Fruit fly (Drosophila melanogaster): Measurements from ENCODE around the gene Nagk.

The Nagk gene

DNA sequence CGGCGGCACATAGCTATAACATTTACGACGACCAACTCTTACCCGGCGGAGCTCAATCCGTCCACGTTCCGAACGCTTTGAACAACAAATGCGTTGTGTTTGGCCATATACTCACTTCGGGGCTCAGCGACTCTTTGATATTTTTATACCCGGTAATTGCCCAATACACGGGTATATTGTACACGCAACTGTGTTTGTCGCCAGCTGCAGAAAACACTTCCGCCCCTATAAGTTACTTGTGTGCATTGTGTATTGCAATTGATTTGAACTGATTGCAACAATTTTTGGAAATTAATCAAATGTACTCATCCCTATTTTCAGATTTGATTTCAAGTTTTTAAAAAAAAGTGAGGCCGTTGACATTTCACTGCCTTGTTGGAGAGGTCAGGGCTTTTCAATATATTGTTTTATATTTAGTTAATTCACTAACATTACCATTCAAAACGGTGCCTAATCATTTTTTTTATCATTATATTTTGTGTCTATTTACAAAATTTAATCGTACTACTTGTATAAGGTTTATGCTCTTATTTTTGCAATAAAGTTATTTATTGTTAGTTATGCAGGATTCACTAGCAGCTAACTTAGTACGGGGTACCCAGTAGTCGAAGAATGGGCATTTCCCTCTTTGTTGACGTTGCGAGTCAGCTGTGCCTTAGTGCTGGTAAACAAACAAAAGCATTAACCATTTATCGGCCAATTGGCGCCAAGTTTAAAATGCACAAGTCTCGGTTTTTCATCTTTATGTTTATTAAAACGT, at the start of gene Nagk:
Gene Nagk (minus strand): TSS at position 331 of the 760 bp plus-strand sequence.
- TF ChIP-seq noc (tag; optimal IDR thresholded peaks at IDR 0.05) = peak; percentile 75

DNA sequence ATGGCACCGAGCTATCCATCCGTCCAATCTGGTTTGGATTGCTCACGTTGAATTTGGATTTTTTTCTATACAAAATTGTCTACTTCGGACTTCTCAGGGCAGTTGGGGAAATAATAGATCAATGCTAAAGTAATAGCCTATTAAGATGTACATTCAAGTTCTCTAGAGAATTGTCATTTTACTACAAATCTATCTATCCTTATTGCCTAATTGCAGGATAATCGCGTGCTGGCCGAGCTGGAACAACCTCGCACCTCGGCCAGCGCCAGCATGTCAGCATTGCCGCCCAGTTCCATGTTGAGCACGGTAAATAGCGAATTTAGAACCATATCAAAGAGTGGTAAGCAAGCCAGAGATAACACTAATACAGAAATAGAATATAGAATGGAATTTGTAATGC, 39.8 kb upstream of the Nagk start, which contains the start of gene h-cup:
Gene h-cup (minus strand): TSS at position 101 of the 400 bp plus-strand sequence.
- no peak for TF ChIP-seq noc (tag; optimal IDR thresholded peaks at IDR 0.05)

DNA sequence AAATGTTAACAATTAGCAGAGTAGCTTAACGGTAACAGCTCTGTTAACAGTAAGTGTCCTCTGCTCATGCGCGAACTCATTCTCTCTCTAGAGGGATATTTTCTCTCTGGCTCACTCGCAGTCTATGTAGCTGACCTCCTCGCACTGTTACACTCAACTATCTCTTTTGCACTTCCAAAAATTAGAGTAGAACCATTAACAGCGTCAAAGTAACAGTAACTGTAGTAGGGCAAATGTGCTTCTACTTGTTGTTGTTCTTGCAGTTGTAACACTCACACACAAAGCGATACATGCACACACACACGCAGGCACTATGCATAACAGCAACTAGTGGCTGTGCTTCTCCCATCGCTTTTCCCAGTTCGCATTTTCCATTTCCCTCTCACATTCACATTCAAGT, 36.0 kb upstream of the Nagk start:
- TF ChIP-seq noc (tag; optimal IDR thresholded peaks at IDR 0.05) = no peak

DNA sequence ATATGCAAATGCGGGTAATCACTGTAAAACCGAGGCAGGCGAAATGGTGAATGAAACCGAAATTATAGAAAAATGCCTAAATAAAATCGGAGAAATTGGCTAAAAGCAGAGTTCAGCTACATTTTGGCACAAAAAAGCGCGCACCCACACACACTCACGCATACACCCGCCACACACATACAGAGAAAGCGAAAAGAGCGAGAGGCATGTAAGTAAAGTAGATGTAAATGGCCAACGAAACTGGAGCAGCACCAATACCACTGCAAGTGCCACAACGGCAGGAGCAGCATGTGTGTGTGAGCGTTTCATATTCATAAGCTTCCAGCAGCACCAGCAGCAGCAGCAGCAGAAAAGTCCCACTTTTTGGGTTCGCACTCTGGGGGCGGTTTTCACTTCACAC, 32.4 kb upstream of the Nagk start:
- TF ChIP-seq noc (tag; optimal IDR thresholded peaks at IDR 0.05) = no peak

DNA sequence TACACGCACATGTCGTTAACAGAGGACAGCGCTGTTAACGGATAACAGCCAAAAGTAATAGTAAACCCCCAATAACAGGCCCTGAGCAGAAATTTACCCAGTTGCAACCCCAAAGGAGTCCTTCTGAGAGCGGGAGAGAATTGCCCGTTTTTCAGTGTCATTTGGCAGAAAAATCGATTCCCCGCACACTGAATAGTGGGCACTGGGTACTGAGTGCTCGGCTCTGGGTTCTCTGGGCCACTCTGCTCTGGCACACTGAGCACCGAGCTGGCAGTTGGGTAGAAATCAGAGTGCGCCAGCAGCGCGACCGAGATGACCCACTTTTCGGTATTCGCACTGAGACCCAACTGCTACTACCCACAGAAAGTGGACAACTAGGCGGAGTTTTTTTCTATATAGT, 31.3 kb upstream of the Nagk start, which contains the start of gene Rbp:
Gene Rbp (plus strand): TSS at position 239 of the 400 bp plus-strand sequence.
- TF ChIP-seq noc (tag; optimal IDR thresholded peaks at IDR 0.05) = no peak

DNA sequence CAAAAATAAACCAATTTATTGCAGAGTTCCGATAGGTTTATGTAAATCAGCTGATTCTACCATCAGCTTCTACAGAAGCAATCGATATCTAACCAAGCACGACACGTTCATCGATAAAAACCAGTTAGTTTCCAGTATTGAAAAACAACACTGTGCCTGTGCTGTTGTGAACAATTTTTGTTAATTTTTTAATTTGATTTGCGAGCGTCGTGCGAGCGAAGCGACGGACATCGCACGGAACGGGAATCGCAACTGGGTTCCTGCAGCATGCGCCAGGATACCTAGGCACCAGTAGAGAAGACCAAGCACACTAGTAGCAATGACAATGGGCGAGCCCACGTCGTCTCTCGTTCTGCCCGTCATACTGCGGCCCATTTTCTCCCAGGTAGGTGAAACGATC, 28.8 kb upstream of the Nagk start, which contains the start of the genes Ccm3 and CG6136:
Gene Ccm3 (plus strand): TSS at position 125 of the 400 bp plus-strand sequence.
Gene CG6136 (minus strand): TSS at position 380 of the 400 bp plus-strand sequence.
- TF ChIP-seq noc (tag; optimal IDR thresholded peaks at IDR 0.05) = peak; percentile 52

DNA sequence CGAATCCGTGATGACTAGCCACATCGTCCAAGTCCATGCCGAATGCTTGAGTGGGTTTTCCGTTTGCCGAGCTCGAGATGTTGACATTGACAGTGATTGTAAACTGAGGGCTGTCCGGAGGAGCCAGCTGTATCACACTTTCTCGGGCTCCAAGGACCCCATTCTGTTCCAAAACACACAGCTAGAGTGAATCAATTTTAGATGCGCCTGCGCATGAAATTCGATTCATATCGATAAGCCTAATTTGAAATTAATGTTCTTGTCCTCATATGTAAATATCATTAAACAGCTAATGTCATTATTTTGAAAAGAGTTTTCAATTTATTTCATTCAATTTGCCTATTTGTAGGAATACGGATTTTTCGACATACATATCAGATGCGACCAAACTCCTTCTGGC, 26.7 kb upstream of the Nagk start, which contains the start of gene CG14868:
Gene CG14868 (minus strand): TSS at position 204 of the 400 bp plus-strand sequence.
- TF ChIP-seq noc (tag; optimal IDR thresholded peaks at IDR 0.05) = no peak

DNA sequence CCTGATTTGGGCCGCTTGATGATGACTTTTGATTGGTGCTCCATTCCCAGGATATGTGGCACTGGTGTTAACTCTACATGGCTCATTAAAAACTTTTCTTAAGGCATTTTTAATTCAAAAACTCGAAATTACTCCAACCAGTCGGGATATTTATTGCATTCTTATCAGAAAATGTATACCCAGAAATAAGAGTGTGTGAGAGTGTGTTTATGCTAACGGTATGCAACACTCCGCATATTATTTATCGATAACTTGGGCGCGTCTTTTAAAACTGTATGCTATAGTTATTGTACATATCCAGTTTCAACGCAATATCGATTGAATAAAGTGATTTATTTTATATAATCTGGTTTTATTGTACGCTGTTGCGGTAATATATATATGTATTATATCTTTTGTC, 24.4 kb upstream of the Nagk start, which contains the start of gene CG34404:
Gene CG34404 (minus strand): TSS at position 189 of the 400 bp plus-strand sequence.
- TF ChIP-seq noc (tag; optimal IDR thresholded peaks at IDR 0.05) = no peak

DNA sequence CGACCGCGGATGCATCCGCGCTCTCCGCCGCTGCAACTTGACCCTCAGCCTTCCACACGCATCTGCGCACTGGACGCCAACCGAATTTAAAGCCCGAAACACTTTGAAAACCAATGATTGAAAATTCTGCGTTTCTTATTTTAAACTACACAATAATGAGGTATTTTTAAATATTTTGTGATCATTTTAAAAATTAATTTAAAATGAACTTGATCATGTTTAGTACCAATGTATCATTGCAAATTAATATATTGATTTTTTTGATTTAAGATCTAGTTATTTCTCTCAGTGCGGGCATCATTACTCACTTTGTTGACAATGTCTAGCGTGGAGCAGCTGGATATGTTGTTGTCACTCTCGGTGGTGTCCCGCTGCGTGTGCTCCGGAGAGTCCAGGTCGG, 23.8 kb upstream of the Nagk start:
- no peak for TF ChIP-seq noc (tag; optimal IDR thresholded peaks at IDR 0.05)

DNA sequence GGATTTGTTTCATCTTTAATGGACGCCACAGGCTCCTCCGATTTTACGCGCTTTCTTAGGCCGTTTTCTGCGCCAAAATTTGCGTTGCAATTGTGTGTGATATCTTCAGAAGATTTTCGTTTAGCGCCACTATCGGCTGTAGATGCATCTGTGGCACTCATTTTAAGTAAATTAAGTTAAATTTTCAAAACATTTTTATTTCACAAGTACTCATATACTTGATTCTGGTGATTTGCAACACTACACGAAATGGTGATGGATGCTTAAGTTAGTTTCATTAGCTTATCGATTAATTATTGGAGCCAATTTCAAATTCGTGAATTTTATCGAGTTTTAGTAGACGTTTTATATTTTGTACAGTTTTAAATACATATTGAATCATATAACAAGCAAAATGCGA, 20.6 kb upstream of the Nagk start, which contains the start of gene CG6171:
Gene CG6171 (minus strand): TSS at position 250 of the 400 bp plus-strand sequence.
- no peak for TF ChIP-seq noc (tag; optimal IDR thresholded peaks at IDR 0.05)

DNA sequence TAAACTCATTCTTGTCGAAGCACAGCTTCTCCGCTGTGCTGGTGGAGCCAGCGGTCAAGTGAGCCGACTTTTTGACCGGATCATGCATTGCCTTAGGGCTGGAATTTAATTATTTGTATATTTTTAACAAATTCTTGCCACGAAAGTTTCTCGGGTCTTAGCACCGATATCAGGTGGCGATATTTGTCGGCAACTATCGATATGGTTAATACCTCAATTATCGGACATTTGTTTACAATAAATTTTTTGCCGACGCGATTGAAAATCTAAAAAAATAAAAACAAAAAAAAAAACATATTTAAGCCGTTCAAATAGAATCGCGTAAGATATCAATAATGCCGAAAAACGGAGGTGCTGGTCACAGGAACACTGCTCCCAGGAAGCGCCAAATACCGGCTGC, 18.4 kb upstream of the Nagk start, which contains the start of the genes Cog2 and Trax:
Gene Cog2 (minus strand): TSS at position 168 of the 400 bp plus-strand sequence.
Gene Trax (plus strand): TSS at position 203 of the 400 bp plus-strand sequence.
- no peak for TF ChIP-seq noc (tag; optimal IDR thresholded peaks at IDR 0.05)

DNA sequence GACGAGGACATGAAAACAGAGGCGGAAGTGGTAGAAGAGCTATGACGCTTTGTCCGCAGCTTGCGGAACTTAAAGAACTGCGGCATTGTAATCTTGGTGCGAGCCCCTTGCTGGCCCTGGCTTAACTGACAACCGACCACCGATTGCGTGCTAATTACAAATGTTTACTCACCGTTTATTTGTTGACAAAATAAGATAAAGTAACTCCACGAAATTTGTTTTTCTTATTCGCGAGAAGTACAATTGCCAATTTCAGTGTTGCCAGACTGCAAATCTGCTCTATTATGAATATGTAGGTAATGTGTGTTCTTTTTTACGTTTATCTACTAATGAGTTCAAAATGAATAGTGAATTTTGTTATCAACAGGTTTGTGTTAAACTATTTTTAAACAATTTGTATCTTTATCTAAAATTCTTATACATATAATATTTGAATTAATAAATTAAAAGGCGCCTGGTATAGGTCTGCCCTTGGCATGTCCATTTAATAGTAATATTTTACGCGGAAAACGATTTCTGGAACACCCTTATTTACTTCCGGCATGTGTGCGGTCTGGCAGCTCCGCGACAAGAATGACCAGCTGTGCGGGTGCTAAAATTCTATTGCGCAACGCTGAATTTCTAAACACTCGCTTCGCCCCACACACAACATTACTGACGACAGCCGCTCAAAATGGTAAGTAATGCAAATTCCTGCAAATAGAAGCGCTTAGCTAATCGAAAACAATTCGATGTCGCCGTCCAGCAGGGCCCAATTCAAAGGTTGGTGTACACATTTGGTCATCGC, 13.8 kb upstream of the Nagk start, which contains the start of the genes Atg4b and Hibch:
Gene Atg4b (minus strand): TSS at position 280 of the 787 bp plus-strand sequence.
Gene Hibch (plus strand): TSS at position 585 of the 787 bp plus-strand sequence.
- TF ChIP-seq noc (tag; optimal IDR thresholded peaks at IDR 0.05) = peak; percentile 88

DNA sequence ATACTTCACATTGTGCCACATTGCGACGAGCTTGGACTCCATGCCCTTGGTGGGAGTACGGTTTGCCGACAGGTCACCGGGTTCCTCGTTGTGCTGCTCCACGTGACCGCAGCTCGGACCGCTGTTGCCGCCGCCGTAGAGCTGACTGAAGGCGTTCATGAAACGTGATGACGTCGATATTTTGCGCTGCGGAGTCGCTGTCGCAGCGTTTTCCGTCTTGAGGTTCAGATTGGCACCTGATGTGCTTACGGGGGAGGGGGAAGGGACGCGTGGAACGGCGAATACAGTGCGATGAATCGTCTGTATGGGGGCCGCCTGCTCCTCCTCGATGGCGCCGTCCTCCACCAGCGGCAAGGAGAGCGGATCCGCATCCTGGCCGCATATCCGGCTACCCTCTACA, 13.1 kb upstream of the Nagk start:
- TF ChIP-seq noc (tag; optimal IDR thresholded peaks at IDR 0.05) = no peak

DNA sequence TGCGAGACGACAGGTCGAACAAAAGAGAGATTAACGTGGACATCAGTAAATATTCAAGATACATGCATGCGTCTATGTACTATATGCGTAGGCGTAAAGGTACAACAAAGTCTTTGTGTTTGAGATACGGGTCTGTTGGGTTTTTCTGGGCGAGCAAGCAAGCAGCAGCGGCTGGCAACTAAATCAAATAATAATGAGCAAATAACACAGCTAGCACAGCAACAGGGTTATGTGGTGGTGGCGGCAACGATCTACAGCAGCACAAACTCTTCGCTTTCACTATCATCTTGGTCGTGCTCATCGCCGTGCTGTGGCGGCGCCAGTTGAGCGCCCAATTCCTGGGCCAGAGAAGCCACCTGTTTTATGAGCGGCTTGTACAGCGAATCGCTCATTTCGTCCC, 11.0 kb upstream of the Nagk start:
- no peak for TF ChIP-seq noc (tag; optimal IDR thresholded peaks at IDR 0.05)

DNA sequence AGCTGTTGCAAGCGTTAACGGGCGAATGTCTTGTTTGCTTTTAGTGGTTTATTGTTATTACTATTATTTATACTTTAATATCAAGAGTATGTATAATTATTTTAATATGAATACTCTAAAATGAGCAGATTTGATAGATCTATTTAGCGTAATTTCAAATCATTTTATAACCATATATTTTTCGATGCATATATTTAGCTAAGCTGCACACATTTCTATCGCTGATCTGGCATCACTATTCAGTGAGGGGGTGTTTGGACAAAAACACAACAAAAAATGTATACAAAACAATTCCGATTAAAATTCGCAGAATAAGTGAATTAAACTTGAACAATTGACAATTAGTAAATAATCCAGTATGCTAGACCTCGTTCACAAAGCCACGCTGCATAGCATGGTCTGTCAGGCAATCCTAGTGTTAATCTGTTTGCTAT, 8.0 kb upstream of the Nagk start, which contains the start of the genes Trs33 and Tmtc4:
Gene Trs33 (minus strand): TSS at position 3 of the 434 bp plus-strand sequence.
Gene Tmtc4 (plus strand): TSS at position 233 of the 434 bp plus-strand sequence.
- TF ChIP-seq noc (tag; optimal IDR thresholded peaks at IDR 0.05) = peak; percentile 47

DNA sequence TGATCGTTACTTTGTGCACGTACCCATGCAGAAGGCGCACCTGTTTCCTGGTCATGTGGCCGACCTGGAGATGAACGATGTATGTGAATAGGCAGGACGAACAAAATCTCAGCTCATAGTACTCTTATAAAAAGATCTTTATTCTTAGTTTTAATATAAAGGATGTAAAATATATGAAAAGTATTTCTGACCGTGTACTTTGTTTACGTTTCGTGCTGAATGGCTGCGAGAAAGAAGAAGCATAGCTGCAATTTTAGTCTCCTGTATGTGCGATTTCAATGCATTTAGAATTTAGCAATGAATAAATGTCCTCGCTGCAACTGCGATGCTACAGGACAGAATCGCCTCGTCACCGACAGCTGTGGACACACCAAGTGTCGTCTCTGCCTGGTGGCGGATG, 4.8 kb upstream of the Nagk start, which contains the start of the genes CG42726 and CG42727:
Gene CG42726 (plus strand): TSS at position 227 of the 400 bp plus-strand sequence.
Gene CG42727 (plus strand): TSS at position 227 of the 400 bp plus-strand sequence.
- TF ChIP-seq noc (tag; optimal IDR thresholded peaks at IDR 0.05) = no peak

Data from whole organism, larva.